Worm (Caenorhabditis elegans) whole organism, young adult: ENCODE results near the gene daf-11.

Experiments used
- B0019.2 ChIP-seq: fragments of 200-800 bp; sonication (Bioruptor generic); conservative IDR thresholded peaks from 2 replicates; pipeline ENCODE4 v1.3.6; 2022; ENCODE audit warnings: missing genetic modification reagents, missing genetic modification characterization, missing compliant biosample characterization
- C06A6.2 ChIP-seq: fragments of 200-800 bp; sonication (Bioruptor generic); conservative IDR thresholded peaks from 2 replicates; pipeline ENCODE4 v1.3.6; 2022; ENCODE audit warnings: missing genetic modification characterization, missing compliant biosample characterization
- C17E4.6 ChIP-seq: fragments of 200-800 bp; sonication (Bioruptor generic); IDR thresholded peaks from 2 replicates; pipeline ENCODE4 v1.3.6; 2022; ENCODE audit warnings: missing genetic modification reagents, missing genetic modification characterization, missing compliant biosample characterization
- F57A8.1 ChIP-seq: fragments of 200-800 bp; sonication (Bioruptor generic); optimal IDR thresholded peaks from 2 replicates; lab custom pipeline; 2018; ENCODE audit warnings: mild to moderate bottlenecking, missing genetic modification characterization, moderate library complexity, missing compliant biosample characterization
- F57C9.4 ChIP-seq: sonication (generic microtip); optimal IDR thresholded peaks from 2 replicates; lab custom pipeline; 2017; ENCODE audit warnings: mild to moderate bottlenecking, missing genetic modification characterization, missing compliant biosample characterization
- K12H6.12 ChIP-seq: fragments of 200-800 bp; sonication (Bioruptor generic); optimal IDR thresholded peaks from 2 replicates; lab custom pipeline; 2018; ENCODE audit warnings: mild to moderate bottlenecking, missing genetic modification characterization, missing compliant biosample characterization
- T26A5.8 ChIP-seq: sonication (generic microtip); optimal IDR thresholded peaks from 2 replicates; lab custom pipeline; 2016; ENCODE audit warnings: missing genetic modification characterization, missing compliant biosample characterization
- Y56A3A.18 ChIP-seq: fragments of 200-800 bp; sonication (Bioruptor generic); IDR thresholded peaks from 2 replicates; pipeline ENCODE4 v1.3.6; 2022; ENCODE audit warnings: missing genetic modification reagents, missing genetic modification characterization, missing compliant biosample characterization
- ZK185.1 ChIP-seq: sonication (generic microtip); optimal IDR thresholded peaks from 2 replicates; lab custom pipeline; 2016; ENCODE audit warnings: mild to moderate bottlenecking, missing genetic modification characterization, missing compliant biosample characterization; ENCODE audit not compliant: poor library complexity, severe bottlenecking
- akir-1 ChIP-seq: fragments of 200-800 bp; sonication (Bioruptor generic); optimal IDR thresholded peaks from 2 replicates; lab custom pipeline; 2018; ENCODE audit warnings: mild to moderate bottlenecking, missing genetic modification characterization, moderate library complexity, missing compliant biosample characterization
- dox-1 ChIP-seq: fragments of 200-800 bp; sonication (Bioruptor generic); IDR thresholded peaks from 2 replicates; pipeline ENCODE4 v1.3.6; 2022; ENCODE audit warnings: missing genetic modification reagents, missing genetic modification characterization, missing compliant biosample characterization
- efl-1 ChIP-seq: fragments of 150-350 bp; optimal IDR thresholded peaks from 2 replicates; lab custom pipeline; 2014; ENCODE audit warnings: missing biosample characterization, missing genetic modification reagents, missing genetic modification characterization
- egl-18 ChIP-seq: fragments of 200-800 bp; sonication (Bioruptor generic); IDR thresholded peaks from 2 replicates; pipeline ENCODE4 v1.3.6; 2022; ENCODE audit warnings: missing genetic modification reagents, missing genetic modification characterization, missing compliant biosample characterization
- egl-44 ChIP-seq: fragments of 200-800 bp; sonication (Bioruptor generic); IDR thresholded peaks from 2 replicates; pipeline ENCODE4 v1.3.6; 2022; ENCODE audit warnings: missing genetic modification reagents, missing genetic modification characterization, missing compliant biosample characterization
- fkh-3 ChIP-seq: sonication (generic microtip); optimal IDR thresholded peaks from 2 replicates; lab custom pipeline; 2016; ENCODE audit warnings: mild to moderate bottlenecking, missing genetic modification characterization, missing compliant biosample characterization
- gei-17 ChIP-seq: fragments of 200-800 bp; sonication (Bioruptor generic); optimal IDR thresholded peaks from 2 replicates; lab custom pipeline; 2018; ENCODE audit warnings: mild to moderate bottlenecking, missing genetic modification characterization, missing compliant biosample characterization
- let-526 ChIP-seq: fragments of 200-800 bp; sonication (Bioruptor generic); IDR thresholded peaks from 2 replicates; pipeline ENCODE4 v1.3.6; 2022; ENCODE audit warnings: missing genetic modification reagents, missing genetic modification characterization, missing compliant biosample characterization
- lin-40 ChIP-seq: sonication (generic microtip); optimal IDR thresholded peaks from 2 replicates; lab custom pipeline; 2016; ENCODE audit warnings: missing genetic modification characterization, mild to moderate bottlenecking, missing compliant biosample characterization, missing genotype, missing genetic modification reagents
- lin-54 ChIP-seq: fragments of 200-800 bp; sonication (Bioruptor generic); optimal IDR thresholded peaks from 2 replicates; lab custom pipeline; 2018; ENCODE audit warnings: mild to moderate bottlenecking, missing genetic modification characterization, missing compliant biosample characterization
- madf-10 ChIP-seq: sonication (generic microtip); optimal IDR thresholded peaks from 2 replicates; lab custom pipeline; 2016; ENCODE audit warnings: mild to moderate bottlenecking, missing genetic modification characterization, missing compliant biosample characterization
- madf-3 ChIP-seq: fragments of 200-800 bp; sonication (Bioruptor generic); IDR thresholded peaks from 2 replicates; pipeline ENCODE4 v1.3.6; 2022; ENCODE audit warnings: missing genetic modification reagents, missing genetic modification characterization, missing compliant biosample characterization
- mcd-1 ChIP-seq: fragments of 200-800 bp; sonication (Bioruptor generic); IDR thresholded peaks from 2 replicates; pipeline ENCODE4 v1.3.6; 2022; ENCODE audit warnings: missing genetic modification reagents, missing genetic modification characterization, missing compliant biosample characterization
- mxl-1 ChIP-seq: sonication (generic microtip); optimal IDR thresholded peaks from 2 replicates; lab custom pipeline; 2016; ENCODE audit warnings: missing genetic modification characterization, missing compliant biosample characterization
- nhr-27 ChIP-seq: fragments of 200-800 bp; sonication (Bioruptor generic); optimal IDR thresholded peaks from 2 replicates; lab custom pipeline; 2018; ENCODE audit warnings: mild to moderate bottlenecking, missing genetic modification characterization, moderate library complexity, missing compliant biosample characterization
- nhr-80 ChIP-seq: sonication (generic microtip); optimal IDR thresholded peaks from 2 replicates; lab custom pipeline; 2016; ENCODE audit warnings: missing genetic modification characterization, missing compliant biosample characterization
- sdz-38 ChIP-seq: sonication (generic microtip); optimal IDR thresholded peaks from 2 replicates; lab custom pipeline; 2016; ENCODE audit warnings: missing genotype, missing genetic modification characterization, missing compliant biosample characterization
- sea-2 ChIP-seq: fragments of 200-800 bp; sonication (Bioruptor generic); IDR thresholded peaks from 2 replicates; pipeline ENCODE4 v1.3.6; 2022; ENCODE audit warnings: missing genetic modification characterization, missing compliant biosample characterization
- snpc-4 ChIP-seq, 5 experiments: fragments of 150-350 bp in 1 of 5; sonication (generic microtip) in 4 of 5; optimal IDR thresholded peaks; 2 replicates each; lab custom pipeline; 2014 to 2018; ENCODE audit warnings: missing genetic modification characterization in 5 of 5, missing biosample characterization in 3 of 5, antibody characterized with exemption in 2 of 5, mild to moderate bottlenecking in 2 of 5, missing compliant biosample characterization in 2 of 5, missing genotype in 2 of 5, moderate library complexity in 2 of 5, missing genetic modification reagents in 1 of 5
- tbx-9 ChIP-seq: sonication (generic microtip); optimal IDR thresholded peaks from 2 replicates; lab custom pipeline; 2016; ENCODE audit warnings: borderline replicate concordance, missing genetic modification characterization, inconsistent platforms, missing compliant biosample characterization
- tlf-1 ChIP-seq: fragments of 200-800 bp; sonication (Bioruptor generic); optimal IDR thresholded peaks from 2 replicates; lab custom pipeline; 2018; ENCODE audit warnings: mild to moderate bottlenecking, missing genetic modification characterization, missing compliant biosample characterization
- zfh-2 ChIP-seq: fragments of 200-800 bp; sonication (Bioruptor generic); conservative IDR thresholded peaks from 2 replicates; pipeline ENCODE4 v1.3.6; 2022; ENCODE audit warnings: missing genetic modification reagents, missing genetic modification characterization, missing compliant biosample characterization
- ztf-28 ChIP-seq: fragments of 200-800 bp; sonication (Bioruptor generic); IDR thresholded peaks from 2 replicates; pipeline ENCODE4 v1.3.6; 2022; ENCODE audit warnings: missing genetic modification reagents, missing genetic modification characterization, missing compliant biosample characterization

daf-11 gene

ce11 chrV:11705399-11705798 lies 20.5 kb downstream of the daf-11 start, which contains the start of gene ceh-32:
Gene ceh-32 (minus strand): TSS chrV:11705400.
- TF ChIP-seq madf-10 (tag; lab: Kevin White, UChicago) (no peak), B0019.2 (GFP tag; lab: Robert Waterston, UW) (no peak)

ce11 chrV:11704658-11705057 lies 21.2 kb downstream of the daf-11 start:
- TF ChIP-seq F57A8.1 (no peak), egl-44 (GFP tag; lab: Robert Waterston, UW) (no peak), ZK185.1 (tag; lab: Kevin White, UChicago) (no peak), Y56A3A.18 (GFP tag; lab: Robert Waterston, UW) (no peak), madf-3 (no peak), gei-17 (GFP tag; lab: Kevin White, UChicago) (no peak)
- TF ChIP-seq, all 124 proteins: peak for 0

- TF ChIP-seq ztf-28 (GFP tag; lab: Robert Waterston, UW) (no peak), snpc-4 (GFP tag; optimal IDR thresholded peaks at IDR 0.05; lab: Kevin White, UChicago) (no peak), snpc-4 (tag; optimal IDR thresholded peaks at IDR 0.05; lab: Kevin White, UChicago) (no peak), mcd-1 (no peak), ZK185.1 (tag; lab: Kevin White, UChicago) (no peak), C06A6.2 (no peak), sea-2 (GFP tag; lab: Robert Waterston, UW) (no peak), fkh-3 (tag; lab: Kevin White, UChicago) (no peak), efl-1 (GFP tag; lab: Kevin White, UChicago) (no peak), tbx-9 (tag; lab: Kevin White, UChicago) (no peak), T26A5.8 (tag; lab: Kevin White, UChicago) (no peak), F57C9.4 (tag; lab: Kevin White, UChicago) (no peak), nhr-27 (tag; lab: Kevin White, UChicago) (no peak), egl-18 (GFP tag; lab: Robert Waterston, UW) (no peak)
Observed at ce11 chrV:11697482-11697881, 28.4 kb downstream of the daf-11 start.

ce11 chrV:11695597-11695996 lies 30.3 kb downstream of the daf-11 start, which contains the start of gene W05E10.5:
Gene W05E10.5 (minus strand): TSS chrV:11695697.
- TF ChIP-seq F57C9.4 (tag; lab: Kevin White, UChicago) (no peak), zfh-2 (GFP tag; lab: Robert Waterston, UW) (no peak), sdz-38 (tag; lab: Kevin White, UChicago) (no peak), K12H6.12 (tag; lab: Kevin White, UChicago) (no peak), dox-1 (GFP tag; lab: Robert Waterston, UW) (no peak), lin-54 (GFP tag; lab: Kevin White, UChicago) (no peak), egl-44 (GFP tag; lab: Robert Waterston, UW) (no peak), let-526 (GFP tag; lab: Robert Waterston, UW) (no peak), C17E4.6 (no peak), mxl-1 (tag; lab: Kevin White, UChicago) (no peak), lin-40 (tag; lab: Kevin White, UChicago) (no peak), nhr-80 (tag; lab: Kevin White, UChicago) (no peak), tlf-1 (GFP tag; lab: Kevin White, UChicago) (no peak), madf-3 (no peak)

- TF ChIP-seq nhr-80 (tag; lab: Kevin White, UChicago) (peak; percentile 57), akir-1 (GFP tag; lab: Kevin White, UChicago) (no peak)
Observed at ce11 chrV:11691553-11691952, 34.3 kb downstream of the daf-11 start, which contains the start of gene W05E10.1. Gene W05E10.1 (minus strand): TSS chrV:11691691.
